Fruit fly (Drosophila melanogaster) whole organism, wandering third instar larva: Measurements from ENCODE around the gene CG10405.
A peak's percentile ranks its signal among the peaks of the same experiment; 100 is the strongest.

Experiments
- Abd-B ChIP-seq: fragments of >200 bp; optimal IDR thresholded peaks from 2 replicates; lab custom pipeline; 2017; ENCODE audit warnings: missing biosample characterization, missing genetic modification characterization
- CG32264 ChIP-seq: fragments of 200-800 bp; sonication (Bioruptor generic); optimal IDR thresholded peaks from 2 replicates; lab custom pipeline; 2016; ENCODE audit warnings: missing biosample characterization, missing genetic modification characterization
- CG9705 ChIP-seq: fragments of 200-800 bp; sonication (Bioruptor generic); optimal IDR thresholded peaks from 2 replicates; lab custom pipeline; 2018; ENCODE audit warnings: missing biosample characterization, mild to moderate bottlenecking, missing genetic modification characterization
- CrebA ChIP-seq: fragments of 200-800 bp; sonication (Bioruptor generic); optimal IDR thresholded peaks from 2 replicates; lab custom pipeline; 2016; ENCODE audit warnings: missing biosample characterization, mild to moderate bottlenecking, missing genetic modification characterization, borderline replicate concordance
- Dfd ChIP-seq: fragments of >200 bp; optimal IDR thresholded peaks from 2 replicates; lab custom pipeline; 2017; ENCODE audit warnings: missing biosample characterization, missing genetic modification characterization
- Dif ChIP-seq: fragments of 200-275, 200-300 bp; sonication (Bioruptor generic); optimal IDR thresholded peaks from 2 replicates; lab custom pipeline; 2018; ENCODE audit warnings: missing biosample characterization, missing genetic modification characterization; ENCODE audit not compliant: partially characterized antibody
- GATAd ChIP-seq: sonication (Bioruptor generic); optimal IDR thresholded peaks from 2 replicates; lab custom pipeline; 2016; ENCODE audit warnings: missing biosample characterization, missing genetic modification characterization
- HLH106 ChIP-seq: fragments of 200-800 bp; optimal IDR thresholded peaks from 3 replicates; lab custom pipeline; 2019; ENCODE audit warnings: missing biosample characterization, mild to moderate bottlenecking, missing genetic modification characterization, moderate library complexity
- Hnf4 ChIP-seq: fragments of 200-800 bp; sonication (Bioruptor generic); optimal IDR thresholded peaks from 2 replicates; lab custom pipeline; 2016; ENCODE audit warnings: missing biosample characterization, mild to moderate bottlenecking, missing genetic modification characterization
- Hr78 ChIP-seq: fragments of >200 bp; optimal IDR thresholded peaks from 2 replicates; lab custom pipeline; 2017; ENCODE audit warnings: missing biosample characterization, missing genetic modification characterization
- Hr83 ChIP-seq: fragments of 200-300 bp; sonication (Bioruptor generic); optimal IDR thresholded peaks from 2 replicates; lab custom pipeline; 2016; ENCODE audit warnings: missing biosample characterization, mild to moderate bottlenecking, missing genetic modification characterization, moderate library complexity; ENCODE audit not compliant: poor library complexity, severe bottlenecking
- Jra ChIP-seq: sonication (Bioruptor generic); optimal IDR thresholded peaks from 2 replicates; lab custom pipeline; 2016; ENCODE audit warnings: missing biosample characterization, missing genetic modification characterization
- Mio ChIP-seq: sonication (Bioruptor generic); optimal IDR thresholded peaks from 2 replicates; lab custom pipeline; 2016; ENCODE audit warnings: missing biosample characterization, missing genetic modification characterization
- Myc ChIP-seq: fragments of >200 bp; optimal IDR thresholded peaks from 2 replicates; lab custom pipeline; 2017
- N ChIP-seq: fragments of >200 bp; optimal IDR thresholded peaks from 2 replicates; lab custom pipeline; 2018; ENCODE audit warnings: missing biosample characterization, missing external identifiers, missing genetic modification characterization
- OdsH ChIP-seq: fragments of 200-800 bp; sonication (Bioruptor generic); optimal IDR thresholded peaks from 2 replicates; lab custom pipeline; 2016; ENCODE audit warnings: missing biosample characterization, mild to moderate bottlenecking, missing genetic modification characterization
- Rel ChIP-seq, 2 experiments: fragments of 200-800 bp; sonication (Bioruptor generic) in 1 of 2; optimal IDR thresholded peaks; 2 replicates in 1 of 2; 3 replicates in 1 of 2; lab custom pipeline; 2016 to 2019; ENCODE audit warnings: mild to moderate bottlenecking in 2 of 2, missing biosample characterization in 2 of 2, missing genetic modification characterization in 2 of 2, moderate library complexity in 1 of 2
- Sp1 ChIP-seq: fragments of 200-800 bp; sonication (Bioruptor generic); optimal IDR thresholded peaks from 3 replicates; lab custom pipeline; 2019; ENCODE audit warnings: missing biosample characterization, mild to moderate bottlenecking, missing genetic modification characterization, moderate library complexity
- Vsx2 ChIP-seq: fragments of 200-300, 225-300 bp; sonication (Bioruptor generic); optimal IDR thresholded peaks from 2 replicates; lab custom pipeline; 2018; ENCODE audit warnings: missing biosample characterization, missing genetic modification characterization; ENCODE audit not compliant: partially characterized antibody
- br ChIP-seq: fragments of 200-800 bp; sonication (Bioruptor generic); optimal IDR thresholded peaks from 2 replicates; lab custom pipeline; 2016; ENCODE audit warnings: missing biosample characterization, missing genetic modification characterization
- brk ChIP-seq: fragments of 200-800 bp; sonication (Bioruptor generic); optimal IDR thresholded peaks from 2 replicates; lab custom pipeline; 2016; ENCODE audit warnings: missing biosample characterization, mild to moderate bottlenecking, missing genetic modification characterization
- dl ChIP-seq, 2 experiments: fragments of 175-275, 200-275 bp in 1 of 2; fragments of 200-275 bp in 1 of 2; sonication (Bioruptor generic); optimal IDR thresholded peaks; lab custom pipeline; 2018; ENCODE audit warnings: mild to moderate bottlenecking in 2 of 2, missing biosample characterization in 2 of 2, missing genetic modification characterization in 2 of 2, moderate library complexity in 2 of 2; ENCODE audit not compliant: partially characterized antibody in 2 of 2, insufficient read depth in 1 of 2
- dmrt93B ChIP-seq: fragments of 200-800 bp; sonication (Bioruptor generic); optimal IDR thresholded peaks from 2 replicates; lab custom pipeline; 2018; ENCODE audit warnings: missing biosample characterization, mild to moderate bottlenecking, missing genetic modification characterization
- dsf ChIP-seq: sonication (Bioruptor generic); optimal IDR thresholded peaks from 2 replicates; lab custom pipeline; 2016; ENCODE audit warnings: missing biosample characterization, missing genetic modification characterization, borderline replicate concordance
- ey ChIP-seq: fragments of 200-800 bp; sonication (Bioruptor generic); optimal IDR thresholded peaks from 2 replicates; lab custom pipeline; 2016; ENCODE audit warnings: missing biosample characterization, missing genetic modification characterization
- foxo ChIP-seq, 2 experiments: fragments of 200-800 bp; sonication (Bioruptor generic); optimal IDR thresholded peaks; 2 replicates in 1 of 2; 3 replicates in 1 of 2; lab custom pipeline; 2016 to 2017; ENCODE audit warnings: missing biosample characterization in 2 of 2, missing genetic modification characterization in 2 of 2
- fru ChIP-seq: fragments of 200-800 bp; sonication (Bioruptor generic); optimal IDR thresholded peaks from 3 replicates; lab custom pipeline; 2016; ENCODE audit warnings: missing biosample characterization, mild to moderate bottlenecking, missing genetic modification characterization
- h ChIP-seq: fragments of 200-800 bp; sonication (Bioruptor generic); optimal IDR thresholded peaks from 3 replicates; lab custom pipeline; 2016; ENCODE audit warnings: missing biosample characterization, mild to moderate bottlenecking, missing genetic modification characterization
- jim ChIP-seq: fragments of 175-275, 200-325 bp; sonication (Bioruptor generic); optimal IDR thresholded peaks from 2 replicates; lab custom pipeline; 2016; ENCODE audit warnings: missing biosample characterization, mild to moderate bottlenecking, missing genetic modification characterization
- lola ChIP-seq: fragments of >200 bp; optimal IDR thresholded peaks from 2 replicates; lab custom pipeline; 2017; ENCODE audit warnings: missing biosample characterization, missing genetic modification characterization
- pan ChIP-seq: fragments of >200 bp; optimal IDR thresholded peaks from 2 replicates; lab custom pipeline; 2017
- psq ChIP-seq: fragments of 200-800 bp; sonication (Bioruptor generic); optimal IDR thresholded peaks from 3 replicates; lab custom pipeline; 2017; ENCODE audit warnings: missing biosample characterization, mild to moderate bottlenecking, missing genetic modification characterization, moderate library complexity
- rgr ChIP-seq: fragments of 200-800 bp; sonication (Bioruptor generic); optimal IDR thresholded peaks from 3 replicates; lab custom pipeline; 2016; ENCODE audit warnings: missing biosample characterization, mild to moderate bottlenecking, missing genetic modification characterization
- sage ChIP-seq: fragments of 200-800 bp; sonication (Bioruptor generic); optimal IDR thresholded peaks from 2 replicates; lab custom pipeline; 2016; ENCODE audit warnings: missing biosample characterization, mild to moderate bottlenecking, missing genetic modification characterization
- sv ChIP-seq: fragments of 200-800 bp; sonication (Bioruptor generic); optimal IDR thresholded peaks from 3 replicates; lab custom pipeline; 2016; ENCODE audit warnings: missing biosample characterization, missing genetic modification characterization
- tai ChIP-seq: sonication (Bioruptor generic); optimal IDR thresholded peaks from 2 replicates; lab custom pipeline; 2016; ENCODE audit warnings: missing biosample characterization, missing genetic modification characterization
- usp ChIP-seq: fragments of >200 bp; optimal IDR thresholded peaks from 2 replicates; lab custom pipeline; 2017; ENCODE audit warnings: missing biosample characterization, missing genetic modification characterization
- woc ChIP-seq: sonication (Bioruptor generic); optimal IDR thresholded peaks from 2 replicates; lab custom pipeline; 2016; ENCODE audit warnings: missing biosample characterization, mild to moderate bottlenecking, missing genetic modification characterization

Gene CG10405

DNA sequence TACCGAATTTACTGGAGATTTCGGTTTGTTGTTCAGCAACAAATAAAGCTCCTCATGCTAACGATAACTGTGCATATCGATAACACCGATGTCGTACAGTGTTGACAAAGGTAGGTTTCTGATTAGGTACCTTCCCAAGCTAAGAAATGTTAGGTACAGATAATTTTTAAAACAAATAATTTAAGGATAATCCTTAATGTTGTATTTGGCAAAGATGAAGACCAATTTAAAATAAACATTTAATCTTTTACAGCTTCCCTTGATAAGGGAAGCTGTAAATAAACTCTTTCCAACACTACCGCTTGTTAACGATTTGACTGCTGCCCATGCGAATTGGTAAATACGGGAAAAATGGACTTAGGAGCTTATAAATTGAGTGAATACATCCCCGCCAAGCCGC, 11.4 kb upstream of the CG10405 start, which contains the start of the genes Ttc1 and CG14882:
Gene Ttc1 (minus strand): TSS at position 71 of the 400 bp plus-strand sequence.
Gene CG14882 (plus strand): TSS at position 271 of the 400 bp plus-strand sequence.
- TF ChIP-seq fru (GFP tag; lab: Kevin White, UChicago) (peak; percentile 93), psq (GFP tag; lab: Kevin White, UChicago) (peak; percentile 83), woc (GFP tag; lab: Kevin White, UChicago) (peak; percentile 86), ey (peak; percentile 91), dmrt93B (no peak), HLH106 (tag; lab: Kevin White, UChicago) (peak; percentile 77), OdsH (GFP tag; lab: Kevin White, UChicago) (peak; percentile 91), Hnf4 (GFP tag; lab: Kevin White, UChicago) (no peak), sv (GFP tag; lab: Kevin White, UChicago) (peak; percentile 87), N (GFP tag; lab: Kevin White, UChicago) (no peak), Dfd (GFP tag; lab: Kevin White, UChicago) (no peak), dl (GFP tag; optimal IDR thresholded peaks at IDR 0.05; lab: Kevin White, UChicago; ENCODE audit: insufficient read depth in 1 of 2, partially characterized antibody in 2 of 2) (no peak), dsf (GFP tag; lab: Kevin White, UChicago) (peak; percentile 27), Vsx2 (GFP tag; lab: Kevin White, UChicago) (no peak), Hr78 (GFP tag; lab: Kevin White, UChicago) (no peak), sage (GFP tag; lab: Kevin White, UChicago) (no peak), CG9705 (peak; percentile 61), GATAd (no peak), Rel (GFP tag; optimal IDR thresholded peaks at IDR 0.05; lab: Kevin White, UChicago) (no peak), Rel (tag; optimal IDR thresholded peaks at IDR 0.05; lab: Kevin White, UChicago) (peak; percentile 24), jim (no peak), rgr (GFP tag; lab: Kevin White, UChicago) (peak; percentile 96), CrebA (GFP tag; lab: Kevin White, UChicago) (no peak), br (GFP tag; lab: Kevin White, UChicago) (peak; percentile 92), Abd-B (GFP tag; lab: Kevin White, UChicago) (no peak), pan (lab: Kevin White, UChicago) (no peak), h (GFP tag; lab: Kevin White, UChicago) (peak; percentile 93), Dif (GFP tag; lab: Kevin White, UChicago) (no peak), Sp1 (GFP tag; lab: Kevin White, UChicago) (peak; percentile 75), Myc (lab: Kevin White, UChicago) (peak; percentile 80), Jra (GFP tag; lab: Kevin White, UChicago) (peak; percentile 94), tai (no peak), CG32264 (GFP tag; lab: Kevin White, UChicago) (peak; percentile 56), brk (GFP tag; lab: Kevin White, UChicago) (no peak), Mio (no peak), usp (GFP tag; lab: Kevin White, UChicago) (no peak), foxo (GFP tag; optimal IDR thresholded peaks at IDR 0.05; lab: Kevin White, UChicago) (peak; percentile 54 to 95), lola (GFP tag; lab: Kevin White, UChicago) (no peak), Hr83 (GFP tag; lab: Kevin White, UChicago) (no peak)

DNA sequence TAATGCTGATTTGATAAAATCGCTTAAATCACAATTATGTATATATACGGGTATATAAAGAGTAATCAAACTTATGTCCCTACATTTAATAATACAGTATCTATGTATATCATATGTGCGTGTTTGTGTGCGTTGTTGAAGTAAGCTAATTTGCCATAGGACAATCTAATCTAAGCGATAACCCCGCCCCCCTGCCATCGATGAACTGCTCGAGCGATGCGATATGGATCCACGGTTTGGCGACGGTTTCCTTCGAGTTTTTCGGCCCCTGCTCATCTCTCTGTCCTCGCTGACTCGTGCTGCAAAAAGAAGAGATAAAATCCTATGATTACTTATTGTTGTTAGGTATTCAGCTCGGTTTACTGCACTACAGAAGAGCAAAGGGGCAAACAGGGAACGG, 7.5 kb upstream of the CG10405 start:
- TF ChIP-seq fru (GFP tag; lab: Kevin White, UChicago) (peak; percentile 2), h (GFP tag; lab: Kevin White, UChicago) (peak; percentile 38), sage (GFP tag; lab: Kevin White, UChicago) (no peak), Rel (GFP tag; optimal IDR thresholded peaks at IDR 0.05; lab: Kevin White, UChicago) (no peak), Rel (tag; optimal IDR thresholded peaks at IDR 0.05; lab: Kevin White, UChicago) (peak; percentile 79), dmrt93B (no peak), dl (GFP tag; optimal IDR thresholded peaks at IDR 0.05; lab: Kevin White, UChicago; ENCODE audit: insufficient read depth in 1 of 2, partially characterized antibody in 2 of 2) (no peak), Vsx2 (GFP tag; lab: Kevin White, UChicago) (peak; percentile 99), Myc (lab: Kevin White, UChicago) (no peak), OdsH (GFP tag; lab: Kevin White, UChicago) (no peak), tai (peak; percentile 2)
- TF ChIP-seq, all 38 proteins: peak for 5
